Fruit fly (Drosophila melanogaster) whole organism, prepupa: ENCODE measurements around the gene Iml1.

ENCODE experiments used
- Blimp-1 ChIP-seq: fragments of 200-800 bp; sonication (Bioruptor generic); optimal IDR thresholded peaks from 3 replicates; lab custom pipeline; 2017; ENCODE audit warnings: missing biosample characterization, missing genetic modification characterization, mild to moderate bottlenecking, moderate library complexity, missing genetic modification reagents
- CG10669 ChIP-seq: fragments of 200-800 bp; sonication (Bioruptor generic); optimal IDR thresholded peaks from 3 replicates; lab custom pipeline; 2018; ENCODE audit warnings: missing biosample characterization, mild to moderate bottlenecking, missing genetic modification characterization, moderate library complexity
- CG11762 ChIP-seq: fragments of 200-800 bp; sonication (Bioruptor generic); optimal IDR thresholded peaks from 3 replicates; lab custom pipeline; 2016; ENCODE audit warnings: missing biosample characterization, missing genetic modification characterization; ENCODE audit not compliant: insufficient read depth
- CG11902 ChIP-seq: fragments of 200-800 bp; sonication (Bioruptor generic); optimal IDR thresholded peaks from 3 replicates; lab custom pipeline; 2016; ENCODE audit warnings: missing biosample characterization, missing genetic modification characterization
- CG15336 ChIP-seq: fragments of 200-800 bp; sonication (Bioruptor generic); IDR thresholded peaks from 2 replicates; pipeline ENCODE4 v1.3.6; 2022; ENCODE audit warnings: missing biosample characterization, missing genetic modification characterization
- CG1621 ChIP-seq: fragments of 200-800 bp; sonication (Bioruptor generic); optimal IDR thresholded peaks from 3 replicates; lab custom pipeline; 2018; ENCODE audit warnings: missing biosample characterization, mild to moderate bottlenecking, missing genetic modification characterization
- CG3032 ChIP-seq: fragments of 200-800 bp; optimal IDR thresholded peaks from 2 replicates; lab custom pipeline; 2019; ENCODE audit warnings: missing biosample characterization, mild to moderate bottlenecking, missing genetic modification characterization, moderate library complexity
- CG31627 ChIP-seq: fragments of 200-800 bp; sonication (Bioruptor generic); optimal IDR thresholded peaks from 3 replicates; lab custom pipeline; 2016; ENCODE audit warnings: missing biosample characterization, missing genetic modification characterization
- CG3919 ChIP-seq: fragments of 200-800 bp; sonication (Bioruptor generic); optimal IDR thresholded peaks from 3 replicates; lab custom pipeline; 2016; ENCODE audit warnings: missing biosample characterization, missing genetic modification characterization
- CG4318 ChIP-seq: fragments of 200-800 bp; sonication (Bioruptor generic); optimal IDR thresholded peaks from 3 replicates; lab custom pipeline; 2017; ENCODE audit warnings: missing biosample characterization, mild to moderate bottlenecking, missing genetic modification characterization
- CG6276 ChIP-seq: fragments of 200-800 bp; sonication (Bioruptor generic); optimal IDR thresholded peaks from 2 replicates; lab custom pipeline; 2017; ENCODE audit warnings: missing biosample characterization, mild to moderate bottlenecking, missing genetic modification characterization
- CG6792 ChIP-seq: fragments of 200-800 bp; sonication (Bioruptor generic); optimal IDR thresholded peaks from 3 replicates; lab custom pipeline; 2016; ENCODE audit warnings: missing biosample characterization, missing genetic modification characterization
- CG6808 ChIP-seq: fragments of 200-800 bp; sonication (Bioruptor generic); optimal IDR thresholded peaks from 3 replicates; lab custom pipeline; 2017; ENCODE audit warnings: missing biosample characterization, missing genetic modification characterization, mild to moderate bottlenecking, moderate library complexity, missing genetic modification reagents
- CG6854 ChIP-seq: fragments of 200-800 bp; sonication (Bioruptor generic); optimal IDR thresholded peaks from 2 replicates; lab custom pipeline; 2017; ENCODE audit warnings: missing biosample characterization, mild to moderate bottlenecking, missing genetic modification characterization
- CG7368 ChIP-seq: fragments of 200-800 bp; sonication (Bioruptor generic); optimal IDR thresholded peaks from 3 replicates; lab custom pipeline; 2016; ENCODE audit warnings: missing biosample characterization, missing genetic modification characterization
- CG8319 ChIP-seq: fragments of 200-800 bp; sonication (Bioruptor generic); optimal IDR thresholded peaks from 3 replicates; lab custom pipeline; 2016; ENCODE audit warnings: missing biosample characterization, missing genetic modification characterization
- CG8632 ChIP-seq: fragments of 200-800 bp; sonication (Bioruptor generic); optimal IDR thresholded peaks from 3 replicates; lab custom pipeline; 2016; ENCODE audit warnings: missing biosample characterization, missing genetic modification characterization
- Eip78C ChIP-seq: fragments of 200-800 bp; sonication (Bioruptor generic); peaks from one replicate; lab custom pipeline; 2016; ENCODE audit warnings: missing biosample characterization, missing genetic modification characterization
- Eip93F ChIP-seq: fragments of 200-800 bp; sonication (Bioruptor generic); optimal IDR thresholded peaks from 2 replicates; lab custom pipeline; 2016; ENCODE audit warnings: missing biosample characterization, mild to moderate bottlenecking, missing genetic modification characterization
- Ets96B ChIP-seq: fragments of 200-800 bp; optimal IDR thresholded peaks from 2 replicates; lab custom pipeline; 2019; ENCODE audit warnings: missing biosample characterization, mild to moderate bottlenecking, missing genetic modification characterization, moderate library complexity
- Gug ChIP-seq: fragments of 200-800 bp; sonication (Bioruptor generic); IDR thresholded peaks from 2 replicates; pipeline ENCODE4 v1.3.6; 2022; ENCODE audit warnings: missing biosample characterization, missing genetic modification characterization
- Hr38 ChIP-seq: sonication (Bioruptor generic); optimal IDR thresholded peaks from 2 replicates; lab custom pipeline; 2016; ENCODE audit warnings: missing biosample characterization, missing genetic modification characterization
- Hr4 ChIP-seq: fragments of 200-800 bp; sonication (Bioruptor generic); optimal IDR thresholded peaks from 3 replicates; lab custom pipeline; 2016; ENCODE audit warnings: missing biosample characterization, missing genetic modification characterization
- Lpt ChIP-seq: fragments of 200-800 bp; sonication (Bioruptor generic); optimal IDR thresholded peaks from 3 replicates; lab custom pipeline; 2016; ENCODE audit warnings: missing biosample characterization, missing genetic modification characterization
- Met ChIP-seq: fragments of 200-800 bp; sonication (Bioruptor generic); optimal IDR thresholded peaks from 3 replicates; lab custom pipeline; 2016; ENCODE audit warnings: missing biosample characterization, missing genetic modification characterization
- OdsH ChIP-seq: fragments of 200-800 bp; sonication (Bioruptor generic); optimal IDR thresholded peaks from 3 replicates; lab custom pipeline; 2016; ENCODE audit warnings: missing biosample characterization, missing genetic modification characterization
- Sox102F ChIP-seq: fragments of 200-800 bp; sonication (Bioruptor generic); optimal IDR thresholded peaks from 2 replicates; lab custom pipeline; 2016; ENCODE audit warnings: missing biosample characterization, mild to moderate bottlenecking, missing genetic modification characterization
- Sox14 ChIP-seq: fragments of 200-800 bp; sonication (Bioruptor generic); optimal IDR thresholded peaks from 3 replicates; lab custom pipeline; 2016; ENCODE audit warnings: missing biosample characterization, missing genetic modification characterization
- acj6 ChIP-seq: fragments of 200-800 bp; sonication (Bioruptor generic); optimal IDR thresholded peaks from 3 replicates; lab custom pipeline; 2016; ENCODE audit warnings: missing biosample characterization, missing genetic modification characterization
- dsx ChIP-seq: fragments of 200-800 bp; optimal IDR thresholded peaks from 3 replicates; lab custom pipeline; 2019; ENCODE audit warnings: missing biosample characterization, mild to moderate bottlenecking, missing genetic modification characterization, moderate library complexity; ENCODE audit not compliant: poor library complexity, severe bottlenecking
- eg ChIP-seq: fragments of 200-800 bp; sonication (Bioruptor generic); IDR thresholded peaks from 3 replicates; pipeline ENCODE4 v1.3.6; 2022; ENCODE audit warnings: missing biosample characterization, missing genetic modification characterization
- esn ChIP-seq: fragments of 200-800 bp; sonication (Bioruptor generic); optimal IDR thresholded peaks from 2 replicates; lab custom pipeline; 2016; ENCODE audit warnings: missing biosample characterization, mild to moderate bottlenecking, missing genetic modification characterization, moderate library complexity
- fd59A ChIP-seq: fragments of 200-800 bp; sonication (Bioruptor generic); optimal IDR thresholded peaks from 2 replicates; lab custom pipeline; 2017; ENCODE audit warnings: missing biosample characterization, mild to moderate bottlenecking, missing genetic modification characterization, missing genetic modification reagents
- fkh ChIP-seq: fragments of 200-800 bp; sonication (Bioruptor generic); optimal IDR thresholded peaks from 3 replicates; lab custom pipeline; 2017; ENCODE audit warnings: missing biosample characterization, mild to moderate bottlenecking, missing genetic modification characterization, moderate library complexity
- net ChIP-seq: fragments of 200-800 bp; sonication (Bioruptor generic); optimal IDR thresholded peaks from 3 replicates; lab custom pipeline; 2016; ENCODE audit warnings: missing biosample characterization, missing genetic modification characterization
- spab ChIP-seq: fragments of 200-800 bp; sonication (Bioruptor generic); optimal IDR thresholded peaks from 2 replicates; lab custom pipeline; 2017; ENCODE audit warnings: missing biosample characterization, mild to moderate bottlenecking, missing genetic modification characterization, missing genetic modification reagents
- ss ChIP-seq, 2 experiments: fragments of 200-800 bp; sonication (Bioruptor generic); optimal IDR thresholded peaks; 2 replicates in 1 of 2; 3 replicates in 1 of 2; lab custom pipeline; 2017 to 2018; ENCODE audit warnings: mild to moderate bottlenecking in 2 of 2, missing biosample characterization in 2 of 2, missing genetic modification characterization in 2 of 2, moderate library complexity in 1 of 2
- svp ChIP-seq: fragments of 200-800 bp; sonication (Bioruptor generic); peaks from one replicate; lab custom pipeline; 2016; ENCODE audit warnings: missing biosample characterization, missing genetic modification characterization
- topi ChIP-seq: fragments of 200-800 bp; sonication (Bioruptor generic); optimal IDR thresholded peaks from 3 replicates; lab custom pipeline; 2016; ENCODE audit warnings: missing biosample characterization, missing genetic modification characterization
- vri ChIP-seq: fragments of 200-800 bp; sonication (Bioruptor generic); optimal IDR thresholded peaks from 3 replicates; lab custom pipeline; 2016; ENCODE audit warnings: missing biosample characterization, mild to moderate bottlenecking, missing genetic modification characterization

Gene Iml1

DNA sequence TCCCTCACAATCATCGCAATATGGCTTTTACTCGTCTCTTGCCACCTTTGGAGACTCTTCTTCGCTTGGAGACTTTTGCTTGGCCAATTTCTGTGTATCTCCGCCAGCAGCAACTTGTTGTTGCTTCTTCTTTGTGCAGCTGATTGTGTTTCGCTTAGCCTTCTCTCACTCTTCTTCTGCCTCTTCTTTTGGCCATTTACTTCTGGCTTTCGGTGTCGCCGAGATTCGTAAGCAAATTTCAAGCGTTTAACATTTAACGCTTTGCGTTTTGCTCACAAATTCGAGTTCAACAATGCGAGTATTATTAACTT, 36.1 kb upstream of the Iml1 start:
- TF ChIP-seq fd59A (GFP tag; lab: Kevin White, UChicago) (no peak), acj6 (GFP tag; lab: Kevin White, UChicago) (no peak), Sox14 (GFP tag; lab: Kevin White, UChicago) (peak; percentile 39), Ets96B (tag; lab: Kevin White, UChicago) (no peak), CG15336 (GFP tag; lab: Robert Waterston, UW) (no peak; the same call in 1 of the 2 replicates), OdsH (GFP tag; lab: Kevin White, UChicago) (no peak), esn (GFP tag; lab: Kevin White, UChicago) (no peak), Sox102F (GFP tag; lab: Kevin White, UChicago) (no peak), CG6854 (peak; percentile 57), vri (GFP tag; lab: Kevin White, UChicago) (no peak), svp (GFP tag; lab: Kevin White, UChicago) (peak; percentile 74), topi (GFP tag; lab: Kevin White, UChicago) (no peak), Eip93F (GFP tag; lab: Kevin White, UChicago) (no peak), ss (GFP tag; optimal IDR thresholded peaks at IDR 0.05; lab: Kevin White, UChicago) (peak in 1 of 2 experiments; percentile 30), CG6276 (GFP tag; lab: Kevin White, UChicago) (no peak), fkh (GFP tag; lab: Kevin White, UChicago) (no peak), CG8319 (GFP tag; lab: Kevin White, UChicago) (no peak)

- TF ChIP-seq spab (GFP tag; lab: Kevin White, UChicago) = no peak
- peak; percentile 57 for TF ChIP-seq Eip78C (GFP tag; lab: Kevin White, UChicago)
- TF ChIP-seq CG8632 = peak; percentile 15
- peak; percentile 9 for TF ChIP-seq CG6808 (GFP tag; lab: Kevin White, UChicago)
- TF ChIP-seq CG3919 (GFP tag; lab: Kevin White, UChicago) = peak; percentile 15
- TF ChIP-seq vri (GFP tag; lab: Kevin White, UChicago) = peak; percentile 66
- peak; percentile 98 for TF ChIP-seq svp (GFP tag; lab: Kevin White, UChicago)
- peak in 1 of 2 experiments; percentile 22 for TF ChIP-seq ss (GFP tag; optimal IDR thresholded peaks at IDR 0.05; lab: Kevin White, UChicago)
- TF ChIP-seq Gug = no peak
- peak; percentile 10 for TF ChIP-seq Eip93F (GFP tag; lab: Kevin White, UChicago)
- TF ChIP-seq CG8319 (GFP tag; lab: Kevin White, UChicago) = no peak
- TF ChIP-seq eg (GFP tag; lab: Robert Waterston, UW) = peak; percentile 2; the same call in 1 of the 3 replicates
- peak; percentile 3 for TF ChIP-seq topi (GFP tag; lab: Kevin White, UChicago)
- no peak for TF ChIP-seq net (GFP tag; lab: Kevin White, UChicago)
- peak; percentile 28 for TF ChIP-seq Sox102F (GFP tag; lab: Kevin White, UChicago)
Measured at dm6 chr3L:1569162-1569965, 35.5 kb upstream of the Iml1 start, which contains the start of gene Tmep. Gene Tmep (plus strand): TSS chr3L:1569181.

DNA sequence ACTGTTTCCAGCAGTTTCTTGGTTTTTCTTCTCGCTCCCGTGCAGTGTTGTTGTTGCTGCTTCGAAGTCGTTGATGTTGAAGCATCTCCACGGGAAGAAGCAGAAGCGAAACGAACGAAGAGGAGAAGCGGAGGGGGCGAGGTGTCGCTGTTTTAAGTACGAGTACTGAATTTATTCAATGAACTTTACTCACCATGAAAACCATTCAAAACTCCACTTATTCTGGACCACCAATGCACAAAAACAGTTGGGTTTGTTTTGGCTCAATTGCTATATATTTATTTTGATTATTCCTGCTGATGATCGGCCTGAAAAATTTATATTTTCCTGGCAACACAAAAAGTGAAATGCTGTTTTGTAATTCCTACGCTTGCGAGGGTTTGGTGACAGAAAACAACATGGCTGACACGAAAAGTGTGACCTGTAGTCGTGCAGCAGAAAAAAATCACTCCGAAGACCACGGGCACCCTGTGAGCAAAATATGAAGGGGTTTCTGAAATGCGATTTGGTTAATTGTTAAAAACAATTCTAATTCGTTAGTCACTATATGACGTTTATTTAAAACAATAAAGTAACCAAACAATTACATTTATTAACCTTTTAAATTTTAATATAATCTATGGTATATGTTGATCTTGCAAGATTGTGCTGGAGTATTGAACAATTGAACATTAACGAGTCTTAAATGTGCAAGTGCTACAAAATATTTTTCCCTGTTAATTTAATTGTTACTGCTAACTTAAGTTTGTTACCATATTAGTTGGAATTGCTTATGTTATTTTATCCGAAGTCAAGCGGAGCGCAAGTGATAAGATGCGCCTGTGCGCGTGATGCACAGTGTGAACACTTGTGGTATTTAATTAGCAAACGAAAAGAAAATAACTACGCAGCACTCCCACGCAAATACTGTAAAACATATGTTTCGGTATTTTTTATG, 34.7 kb upstream of the Iml1 start, which contains the start of gene CG7879:
CG7879 (minus strand) TSS at position 384 of the 937 bp plus-strand sequence.
- TF ChIP-seq eg (GFP tag; lab: Robert Waterston, UW) (0 out of 3 replicates have a peak, but pooled peaks have one; percentile 25), CG8632 (no peak), CG15336 (GFP tag; lab: Robert Waterston, UW) (peak; percentile 20; the same call in 1 of the 2 replicates), Sox14 (GFP tag; lab: Kevin White, UChicago) (no peak), CG7368 (GFP tag; lab: Kevin White, UChicago) (no peak), CG11762 (GFP tag; lab: Kevin White, UChicago) (no peak), CG6792 (GFP tag; lab: Kevin White, UChicago) (no peak), Blimp-1 (GFP tag; lab: Kevin White, UChicago) (no peak), Lpt (GFP tag; lab: Kevin White, UChicago) (no peak), CG3032 (tag; lab: Kevin White, UChicago) (peak; percentile 18), CG1621 (tag; lab: Kevin White, UChicago) (no peak), CG31627 (peak; percentile 31), topi (GFP tag; lab: Kevin White, UChicago) (no peak), Hr38 (GFP tag; lab: Kevin White, UChicago) (no peak), CG4318 (GFP tag; lab: Kevin White, UChicago) (no peak), Hr4 (GFP tag; lab: Kevin White, UChicago) (peak; percentile 42), CG11902 (no peak), CG6276 (GFP tag; lab: Kevin White, UChicago) (no peak), dsx (GFP tag; lab: Kevin White, UChicago) (peak; percentile 28), spab (GFP tag; lab: Kevin White, UChicago) (no peak), Met (GFP tag; lab: Kevin White, UChicago) (no peak), svp (GFP tag; lab: Kevin White, UChicago) (peak; percentile 57), esn (GFP tag; lab: Kevin White, UChicago) (peak; percentile 43), CG10669 (GFP tag; lab: Kevin White, UChicago) (no peak), ss (GFP tag; optimal IDR thresholded peaks at IDR 0.05; lab: Kevin White, UChicago) (peak; percentile 10 to 20)
